Fruit fly (Drosophila melanogaster) whole organism, embryonic: ENCODE measurements around the gene CG4101.

Experiments
- Awh ChIP-seq: fragments of 200-800 bp; sonication (Bioruptor generic); IDR thresholded peaks from 2 replicates; pipeline ENCODE4, ENCODE4 v1.3.6; 2022; ENCODE audit warnings: missing biosample characterization, missing genetic modification characterization
- CG10267 ChIP-seq: fragments of 200-800 bp; sonication (Bioruptor generic); optimal IDR thresholded peaks from 2 replicates; lab custom pipeline; 2018; ENCODE audit warnings: missing biosample characterization, mild to moderate bottlenecking, missing genetic modification characterization, moderate library complexity
- CG10565 ChIP-seq: fragments of 200-800 bp; sonication (Bioruptor generic); optimal IDR thresholded peaks from 3 replicates; lab custom pipeline; 2016; ENCODE audit warnings: missing biosample characterization, mild to moderate bottlenecking, missing genetic modification characterization
- CG11398 ChIP-seq: fragments of 200-800 bp; sonication (Bioruptor generic); optimal IDR thresholded peaks from 2 replicates; lab custom pipeline; 2016; ENCODE audit warnings: missing biosample characterization, missing genetic modification characterization
- CG11695 ChIP-seq: fragments of 200-800 bp; sonication (Bioruptor generic); IDR thresholded peaks from 3 replicates; pipeline ENCODE4 v1.3.6; 2022; ENCODE audit warnings: missing biosample characterization, missing genetic modification characterization
- CG14441 ChIP-seq: fragments of 200-800 bp; sonication (Bioruptor generic); IDR thresholded peaks from 2 replicates; pipeline ENCODE4 v1.3.6; 2022; ENCODE audit warnings: missing biosample characterization, missing genetic modification characterization
- CG17359 ChIP-seq: fragments of 200-800 bp; sonication (Bioruptor generic); optimal IDR thresholded peaks from 3 replicates; lab custom pipeline; 2018; ENCODE audit warnings: missing biosample characterization, mild to moderate bottlenecking, missing genetic modification characterization, moderate library complexity
- CG18599 ChIP-seq: fragments of 200-800 bp; sonication (Bioruptor generic); optimal IDR thresholded peaks from 3 replicates; lab custom pipeline; 2017; ENCODE audit warnings: missing biosample characterization, missing genetic modification characterization, mild to moderate bottlenecking, moderate library complexity, missing genetic modification reagents
- CG30020 ChIP-seq: fragments of 200-800 bp; optimal IDR thresholded peaks from 2 replicates; lab custom pipeline; 2019; ENCODE audit warnings: missing biosample characterization, mild to moderate bottlenecking, missing genetic modification characterization, moderate library complexity
- CG3726 ChIP-seq: fragments of 200-800 bp; sonication (Bioruptor generic); IDR thresholded peaks from 3 replicates; pipeline ENCODE4, ENCODE4 v1.3.6; 2022; ENCODE audit warnings: missing biosample characterization, missing genetic modification characterization
- CG4360 ChIP-seq: fragments of 200-800 bp; sonication (Bioruptor generic); IDR thresholded peaks from 2 replicates; pipeline ENCODE4 v1.3.6; 2022; ENCODE audit warnings: missing biosample characterization, missing genetic modification characterization
- CG5180 ChIP-seq: fragments of 200-800 bp; sonication (Bioruptor generic); optimal IDR thresholded peaks from 3 replicates; lab custom pipeline; 2017; ENCODE audit warnings: missing biosample characterization, missing genetic modification characterization, mild to moderate bottlenecking, moderate library complexity, missing genetic modification reagents
- CG7987 ChIP-seq: fragments of 200-800 bp; sonication (Bioruptor generic); optimal IDR thresholded peaks from 2 replicates; lab custom pipeline; 2018; ENCODE audit warnings: missing biosample characterization, mild to moderate bottlenecking, missing genetic modification characterization, moderate library complexity
- CG9609 ChIP-seq: fragments of 200-800 bp; sonication (Bioruptor generic); optimal IDR thresholded peaks from 3 replicates; lab custom pipeline; 2016; ENCODE audit warnings: missing biosample characterization, missing genetic modification characterization
- Dek ChIP-seq: fragments of 200-800 bp; sonication (Bioruptor generic); optimal IDR thresholded peaks from 3 replicates; lab custom pipeline; 2019; ENCODE audit warnings: missing biosample characterization, mild to moderate bottlenecking, missing genetic modification characterization, moderate library complexity
- Dll ChIP-seq: fragments of 200-800 bp; sonication (Bioruptor generic); IDR thresholded peaks from 4 replicates; pipeline ENCODE4 v1.3.6; 2022; ENCODE audit warnings: missing biosample characterization, missing genetic modification characterization; ENCODE audit not compliant: partially characterized antibody
- Eip74EF ChIP-seq, 2 experiments: fragments of 200-800 bp in 1 of 2; fragments of >200 bp in 1 of 2; sonication (Bioruptor generic) in 1 of 2; optimal IDR thresholded peaks; 2 replicates each; lab custom pipeline; 2017 to 2019; ENCODE audit warnings: missing biosample characterization in 2 of 2, missing genetic modification characterization in 2 of 2, mild to moderate bottlenecking in 1 of 2, moderate library complexity in 1 of 2
- Ets97D ChIP-seq: fragments of 200-800 bp; sonication (Bioruptor generic); optimal IDR thresholded peaks from 3 replicates; lab custom pipeline; 2016; ENCODE audit warnings: missing biosample characterization, missing genetic modification characterization
- HLH3B ChIP-seq: fragments of 200-800 bp; sonication (Bioruptor generic); IDR thresholded peaks from 2 replicates; pipeline ENCODE4 v1.3.6; 2022; ENCODE audit warnings: missing biosample characterization, missing genetic modification characterization
- Hmr ChIP-seq: fragments of 200-800 bp; sonication (Bioruptor generic); optimal IDR thresholded peaks from 3 replicates; lab custom pipeline; 2017; ENCODE audit warnings: mild to moderate bottlenecking, missing biosample characterization, missing genetic modification reagents, missing genetic modification characterization
- Hr78 ChIP-seq, 2 experiments: fragments of 200-800 bp in 1 of 2; fragments of >200 bp in 1 of 2; sonication (Bioruptor generic) in 1 of 2; optimal IDR thresholded peaks; 2 replicates each; lab custom pipeline; 2017 to 2019; ENCODE audit warnings: missing biosample characterization in 2 of 2, missing genetic modification characterization in 2 of 2, mild to moderate bottlenecking in 1 of 2, moderate library complexity in 1 of 2
- NC2α ChIP-seq: fragments of 200-800 bp; sonication (Bioruptor generic); optimal IDR thresholded peaks from 2 replicates; lab custom pipeline; 2016; ENCODE audit warnings: missing biosample characterization, missing genetic modification characterization
- Nf-YC ChIP-seq: fragments of 200-800 bp; optimal IDR thresholded peaks from 3 replicates; lab custom pipeline; 2019; ENCODE audit warnings: missing biosample characterization, mild to moderate bottlenecking, missing genetic modification characterization, moderate library complexity
- Six4 ChIP-seq: fragments of 200-800 bp; sonication (Bioruptor generic); optimal IDR thresholded peaks from 2 replicates; lab custom pipeline; 2016; ENCODE audit warnings: missing biosample characterization, missing genetic modification characterization
- Ssrp ChIP-seq: fragments of 200-800 bp; sonication (Bioruptor generic); optimal IDR thresholded peaks from 2 replicates; lab custom pipeline; 2018; ENCODE audit warnings: missing biosample characterization, mild to moderate bottlenecking, missing genetic modification characterization, moderate library complexity
- Xrp1 ChIP-seq: fragments of 200-800 bp; sonication (Bioruptor generic); IDR thresholded peaks from 2 replicates; pipeline ENCODE4 v1.3.6; 2022; ENCODE audit warnings: missing biosample characterization, missing genetic modification characterization
- al ChIP-seq: fragments of 200-800 bp; sonication (Bioruptor generic); IDR thresholded peaks from 2 replicates; pipeline ENCODE4 v1.3.6; 2022; ENCODE audit warnings: missing biosample characterization, missing genetic modification characterization
- bab2 ChIP-seq: fragments of 200-800 bp; sonication (Bioruptor generic); optimal IDR thresholded peaks from 2 replicates; lab custom pipeline; 2016; ENCODE audit warnings: missing biosample characterization, missing genetic modification characterization
- bowl ChIP-seq: fragments of 200-800 bp; sonication (Bioruptor generic); IDR thresholded peaks from 2 replicates; pipeline ENCODE4 v1.3.6; 2022; ENCODE audit warnings: missing biosample characterization, missing genetic modification characterization
- danr ChIP-seq: fragments of 200-800 bp; sonication (Bioruptor generic); IDR thresholded peaks from 2 replicates; pipeline ENCODE4 v1.3.6; 2022; ENCODE audit warnings: missing biosample characterization, missing genetic modification characterization
- dm ChIP-seq: fragments of 200-800 bp; sonication (Bioruptor generic); optimal IDR thresholded peaks from 3 replicates; lab custom pipeline; 2016; ENCODE audit warnings: missing biosample characterization, missing genetic modification characterization
- dysf ChIP-seq: fragments of 200-800 bp; sonication (Bioruptor generic); IDR thresholded peaks from 3 replicates; pipeline ENCODE4 v1.3.6; 2022; ENCODE audit warnings: missing biosample characterization, missing genetic modification characterization
- emc ChIP-seq: fragments of 200-800 bp; sonication (Bioruptor generic); optimal IDR thresholded peaks from 2 replicates; lab custom pipeline; 2016; ENCODE audit warnings: missing biosample characterization, missing genetic modification characterization
- ewg ChIP-seq: fragments of 200-800 bp; sonication (Bioruptor generic); optimal IDR thresholded peaks from 3 replicates; lab custom pipeline; 2017; ENCODE audit warnings: mild to moderate bottlenecking, missing biosample characterization, missing genetic modification reagents, missing genetic modification characterization
- fd102C ChIP-seq: fragments of 200-800 bp; sonication (Bioruptor generic); optimal IDR thresholded peaks from 2 replicates; lab custom pipeline; 2018; ENCODE audit warnings: missing biosample characterization, mild to moderate bottlenecking, missing genetic modification characterization, moderate library complexity
- fd96Cb ChIP-seq: fragments of 200-800 bp; sonication (Bioruptor generic); optimal IDR thresholded peaks from 2 replicates; lab custom pipeline; 2018; ENCODE audit warnings: missing biosample characterization, mild to moderate bottlenecking, missing genetic modification characterization, moderate library complexity
- gem ChIP-seq: fragments of 200-800 bp; sonication (Bioruptor generic); optimal IDR thresholded peaks from 2 replicates; lab custom pipeline; 2019; ENCODE audit warnings: missing biosample characterization, mild to moderate bottlenecking, missing genetic modification characterization, moderate library complexity
- gro ChIP-seq: fragments of 200-800 bp; sonication (Bioruptor generic); optimal IDR thresholded peaks from 2 replicates; lab custom pipeline; 2016; ENCODE audit warnings: missing biosample characterization, missing genetic modification characterization
- kah ChIP-seq: fragments of 200-800 bp; sonication (Bioruptor generic); optimal IDR thresholded peaks from 2 replicates; lab custom pipeline; 2018; ENCODE audit warnings: missing biosample characterization, mild to moderate bottlenecking, missing genetic modification characterization
- lilli ChIP-seq: fragments of 200-800 bp; sonication (Bioruptor generic); optimal IDR thresholded peaks from 3 replicates; lab custom pipeline; 2016; ENCODE audit warnings: missing biosample characterization, missing genetic modification characterization
- mam ChIP-seq: fragments of 200-800 bp; sonication (Bioruptor generic); optimal IDR thresholded peaks from 3 replicates; lab custom pipeline; 2016; ENCODE audit warnings: missing biosample characterization, missing genetic modification characterization
- schlank ChIP-seq: fragments of 200-800 bp; sonication (Bioruptor generic); optimal IDR thresholded peaks from 2 replicates; lab custom pipeline; 2018; ENCODE audit warnings: missing biosample characterization, mild to moderate bottlenecking, missing genetic modification characterization
- sim ChIP-seq: fragments of 200-800 bp; sonication (Bioruptor generic); IDR thresholded peaks from 2 replicates; pipeline ENCODE4 v1.3.6; 2022; ENCODE audit warnings: missing biosample characterization, missing genetic modification characterization
- so ChIP-seq: fragments of 200-800 bp; sonication (Bioruptor generic); IDR thresholded peaks from 3 replicates; pipeline ENCODE4 v1.3.6; 2022; ENCODE audit warnings: missing biosample characterization, missing genetic modification characterization
- stwl ChIP-seq: fragments of 200-800 bp; sonication (Bioruptor generic); optimal IDR thresholded peaks from 3 replicates; lab custom pipeline; 2018; ENCODE audit warnings: missing biosample characterization, mild to moderate bottlenecking, missing genetic modification characterization, moderate library complexity
- tap ChIP-seq: fragments of 200-800 bp; optimal IDR thresholded peaks from 3 replicates; lab custom pipeline; 2019; ENCODE audit warnings: missing biosample characterization, mild to moderate bottlenecking, missing genetic modification characterization, moderate library complexity
- tna ChIP-seq: fragments of 200-800 bp; sonication (Bioruptor generic); IDR thresholded peaks from 2 replicates; pipeline ENCODE4 v1.3.6; 2022; ENCODE audit warnings: missing biosample characterization, missing genetic modification characterization; ENCODE audit not compliant: partially characterized antibody
- wek ChIP-seq: fragments of 200-800 bp; sonication (Bioruptor generic); optimal IDR thresholded peaks from 3 replicates; lab custom pipeline; 2018; ENCODE audit warnings: missing biosample characterization, mild to moderate bottlenecking, missing genetic modification characterization, moderate library complexity
- zen2 ChIP-seq: fragments of 200-800 bp; sonication (Bioruptor generic); IDR thresholded peaks from 3 replicates; pipeline ENCODE4 v1.3.6; 2022; ENCODE audit warnings: missing biosample characterization, missing genetic modification characterization; ENCODE audit not compliant: partially characterized antibody

CG4101 gene

DNA sequence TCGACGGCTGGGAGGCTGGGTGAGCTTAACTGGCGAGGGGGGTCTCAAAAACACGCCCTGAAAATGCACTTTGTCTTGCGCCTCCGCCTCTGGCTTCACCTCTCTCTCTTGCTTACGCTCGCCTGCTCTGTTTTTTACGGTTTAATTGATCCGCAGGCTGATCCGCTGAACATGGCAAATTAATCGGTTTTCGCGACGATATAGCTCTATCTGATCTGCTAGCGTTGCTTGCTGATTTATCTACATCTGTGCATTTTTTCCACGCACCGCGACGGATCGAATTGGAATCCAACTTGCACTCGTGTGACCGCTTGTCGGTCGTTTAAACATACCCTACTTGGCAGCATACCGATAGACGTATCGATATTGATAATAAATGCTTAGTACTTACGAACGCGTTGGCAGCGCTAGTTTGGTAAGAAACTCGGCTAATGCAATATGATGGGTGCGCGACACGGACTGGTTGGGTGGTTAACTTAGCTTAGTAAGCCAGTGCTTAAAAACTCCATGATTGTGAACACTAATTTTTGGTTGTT lies 35.4 kb downstream of the CG4101 start, which contains the start of gene Abl (continued):
- TF ChIP-seq Ssrp = no peak
- TF ChIP-seq schlank (tag; lab: Kevin White, UChicago) = no peak
- peak; percentile 50 for TF ChIP-seq al (GFP tag; lab: Robert Waterston, UW)
- peak; percentile 29 for TF ChIP-seq ewg
- TF ChIP-seq CG4360 = no peak
- TF ChIP-seq Eip74EF (GFP tag; optimal IDR thresholded peaks at IDR 0.05; lab: Kevin White, UChicago) = peak in 1 of 2 experiments; percentile 32
- no peak for TF ChIP-seq Awh (GFP tag; lab: Robert Waterston, UW)
- no peak for TF ChIP-seq CG11695 (GFP tag; lab: Robert Waterston, UW)
- peak; percentile 69 for TF ChIP-seq Dek (tag; lab: Kevin White, UChicago)
- TF ChIP-seq tap (tag; lab: Kevin White, UChicago) = peak; percentile 41
- peak; percentile 58 for TF ChIP-seq emc (GFP tag; lab: Kevin White, UChicago)
- TF ChIP-seq Dll = peak; percentile 81
- no peak for TF ChIP-seq fd96Cb (tag; lab: Kevin White, UChicago)
- peak; percentile 60 for TF ChIP-seq NC2α (GFP tag; lab: Kevin White, UChicago)
- peak; percentile 45; the same call in 2 of the 3 replicates for TF ChIP-seq dysf (GFP tag; lab: Robert Waterston, UW)
- TF ChIP-seq CG3726 (GFP tag; lab: Robert Waterston, UW) = no peak
- peak; percentile 78 for TF ChIP-seq CG7987 (GFP tag; lab: Kevin White, UChicago)
- peak; percentile 57 for TF ChIP-seq Xrp1 (GFP tag; lab: Robert Waterston, UW)
- peak; percentile 68 for TF ChIP-seq lilli (GFP tag; lab: Kevin White, UChicago)
- peak; percentile 95 for TF ChIP-seq Hmr (GFP tag; lab: Kevin White, UChicago)
- TF ChIP-seq so (GFP tag; lab: Robert Waterston, UW) = peak; percentile 46; the same call in 2 of the 3 replicates
- TF ChIP-seq fd102C (GFP tag; lab: Kevin White, UChicago) = no peak
- TF ChIP-seq HLH3B (GFP tag; lab: Robert Waterston, UW) = 0 out of 2 replicates have a peak, but pooled peaks have one; percentile 18
- TF ChIP-seq CG10565 = no peak
- no peak; the same call in 1 of the 2 replicates for TF ChIP-seq bowl (GFP tag; lab: Robert Waterston, UW)
- peak; percentile 67 for TF ChIP-seq CG9609 (GFP tag; lab: Kevin White, UChicago)
- TF ChIP-seq kah = no peak
- peak; percentile 55 for TF ChIP-seq dm (GFP tag; lab: Kevin White, UChicago)
- TF ChIP-seq CG10267 = peak; percentile 100
- no peak for TF ChIP-seq danr (GFP tag; lab: Robert Waterston, UW)
- peak; percentile 97 for TF ChIP-seq stwl
- TF ChIP-seq wek (GFP tag; lab: Kevin White, UChicago) = peak; percentile 14
- TF ChIP-seq CG30020 = peak; percentile 39
- TF ChIP-seq mam (GFP tag; lab: Kevin White, UChicago) = peak; percentile 82
- peak; percentile 97 for TF ChIP-seq Ets97D (GFP tag; lab: Kevin White, UChicago)
- TF ChIP-seq CG11398 (GFP tag; lab: Kevin White, UChicago) = peak; percentile 22
- TF ChIP-seq CG17359 = peak; percentile 49
- no peak for TF ChIP-seq CG5180 (GFP tag; lab: Kevin White, UChicago)
- 0 out of 3 replicates have a peak, but pooled peaks have one; percentile 34 for TF ChIP-seq zen2 (GFP tag; lab: Robert Waterston, UW)
- no peak for TF ChIP-seq sim (GFP tag; lab: Robert Waterston, UW)
- no peak for TF ChIP-seq Hr78 (GFP tag; optimal IDR thresholded peaks at IDR 0.05; lab: Kevin White, UChicago)
- TF ChIP-seq tna (GFP tag; lab: Robert Waterston, UW) = peak; percentile 72
- peak; percentile 78 for TF ChIP-seq CG18599
- TF ChIP-seq CG14441 = 0 out of 2 replicates have a peak, but pooled peaks have one; percentile 20
- TF ChIP-seq bab2 (GFP tag; lab: Kevin White, UChicago) = peak; percentile 41
- peak; percentile 95 for TF ChIP-seq gro
- TF ChIP-seq Six4 = peak; percentile 38
- TF ChIP-seq gem (tag; lab: Kevin White, UChicago) = peak; percentile 35
- peak; percentile 61 for TF ChIP-seq Nf-YC (tag; lab: Kevin White, UChicago)
